Worm (Caenorhabditis elegans): Measurements from ENCODE around the gene ZK180.8.

DNA sequence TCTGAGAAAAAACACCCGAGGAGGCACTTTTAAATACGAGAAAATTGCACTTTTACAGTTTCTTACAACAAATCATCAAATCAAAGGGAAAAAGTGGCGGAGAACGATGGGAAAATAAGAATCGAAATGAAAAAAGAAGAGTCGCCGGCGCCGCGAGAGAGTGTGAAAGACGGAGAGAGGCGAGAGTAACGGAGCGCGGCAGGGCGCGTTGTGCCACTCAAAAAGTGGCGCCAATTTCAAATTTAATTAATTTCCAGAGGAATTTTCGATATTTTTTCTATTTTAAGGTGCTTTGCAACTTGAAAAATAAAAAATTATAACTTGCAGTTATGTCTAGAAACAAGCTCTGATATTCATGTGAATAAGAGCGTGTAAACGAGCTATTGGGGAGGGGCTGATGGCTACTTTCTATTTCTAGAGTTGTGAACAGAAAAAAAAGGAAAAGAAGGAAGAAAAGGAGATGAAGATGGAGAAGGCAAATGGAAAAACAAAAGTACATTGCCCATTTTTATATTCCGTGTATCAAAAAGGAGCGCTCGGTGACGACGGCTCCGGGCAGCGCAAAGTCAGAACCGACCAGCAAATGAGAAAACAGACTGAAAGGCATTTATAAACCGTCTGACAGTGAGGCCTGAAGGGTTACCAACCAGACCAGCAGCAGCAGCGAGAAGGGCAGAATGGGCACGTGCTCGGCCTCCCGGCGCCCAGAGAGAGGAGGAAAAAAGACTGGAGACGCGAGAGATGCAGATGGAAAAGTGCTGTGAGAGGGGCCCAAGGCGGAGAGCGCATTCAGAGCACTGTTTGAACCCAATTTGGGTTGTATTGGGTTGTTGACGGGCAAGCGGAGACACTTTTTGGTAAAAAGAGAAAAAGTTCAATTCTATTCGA, 40.4 kb downstream of the ZK180.8 start:
- TF ChIP-seq scrt-1 (GFP tag; IDR thresholded peaks at IDR 0.05) (no peak), F13C5.2 (tag; optimal IDR thresholded peaks at IDR 0.05) (no peak), sea-1 (GFP tag; conservative IDR thresholded peaks at IDR 0.05) (no peak), ama-1 (optimal IDR thresholded peaks at IDR 0.05) (no peak), hnd-1 (tag; optimal IDR thresholded peaks at IDR 0.05) (no peak), flt-1 (GFP tag; IDR thresholded peaks at IDR 0.05) (no peak), hmg-4 (GFP tag; optimal IDR thresholded peaks at IDR 0.05) (no peak), tra-4 (tag; optimal IDR thresholded peaks at IDR 0.05) (no peak)

Measured in whole organism, early embryonic.